Fruit fly (Drosophila melanogaster): Measurements from ENCODE around the gene MTPAP.

Gene MTPAP

dm6 chrX:1370104-1370802 is 21.1 kb upstream of the MTPAP start, which contains the start of gene ssx:
TSS of gene ssx (plus strand) at chrX:1370580.
- no peak for TF ChIP-seq CG8478 (optimal IDR thresholded peaks at IDR 0.05)
- TF ChIP-seq CTCF (optimal IDR thresholded peaks at IDR 0.05): peak in 1 of 2 experiments; percentile 20

DNA sequence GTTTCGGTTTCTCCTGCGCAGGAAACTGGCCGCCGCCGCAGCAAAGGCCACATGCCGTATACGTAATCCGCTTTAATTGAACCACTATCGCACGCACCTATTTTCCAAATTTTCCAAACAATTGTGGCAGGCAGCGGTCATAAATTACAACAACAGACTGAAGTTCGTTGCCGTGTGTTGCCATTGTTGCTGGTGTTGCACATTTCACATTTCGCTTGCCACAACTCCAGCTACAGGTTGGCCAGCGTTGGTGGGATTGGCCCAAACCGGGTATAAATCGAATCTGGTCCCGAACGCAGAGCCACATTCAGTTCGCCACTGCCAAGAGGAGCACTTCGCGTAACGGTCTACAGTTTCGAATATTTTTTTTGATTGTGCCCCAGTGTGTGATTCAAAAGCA is 19.8 kb upstream of the MTPAP start, which contains the start of gene CG14770:
Gene CG14770, plus strand, starts transcription at position 301 of the 400 bp plus-strand sequence.
- no peak for TF ChIP-seq CG8478 (optimal IDR thresholded peaks at IDR 0.05)
- no peak for TF ChIP-seq CTCF (optimal IDR thresholded peaks at IDR 0.05)

dm6 chrX:1357501-1357900 is 8.3 kb upstream of the MTPAP start, which contains the start of gene png:
TSS of gene png (minus strand) at chrX:1357601.
- TF ChIP-seq CTCF (optimal IDR thresholded peaks at IDR 0.05) (peak in 1 of 2 experiments; percentile 31), CG8478 (optimal IDR thresholded peaks at IDR 0.05) (no peak)

DNA sequence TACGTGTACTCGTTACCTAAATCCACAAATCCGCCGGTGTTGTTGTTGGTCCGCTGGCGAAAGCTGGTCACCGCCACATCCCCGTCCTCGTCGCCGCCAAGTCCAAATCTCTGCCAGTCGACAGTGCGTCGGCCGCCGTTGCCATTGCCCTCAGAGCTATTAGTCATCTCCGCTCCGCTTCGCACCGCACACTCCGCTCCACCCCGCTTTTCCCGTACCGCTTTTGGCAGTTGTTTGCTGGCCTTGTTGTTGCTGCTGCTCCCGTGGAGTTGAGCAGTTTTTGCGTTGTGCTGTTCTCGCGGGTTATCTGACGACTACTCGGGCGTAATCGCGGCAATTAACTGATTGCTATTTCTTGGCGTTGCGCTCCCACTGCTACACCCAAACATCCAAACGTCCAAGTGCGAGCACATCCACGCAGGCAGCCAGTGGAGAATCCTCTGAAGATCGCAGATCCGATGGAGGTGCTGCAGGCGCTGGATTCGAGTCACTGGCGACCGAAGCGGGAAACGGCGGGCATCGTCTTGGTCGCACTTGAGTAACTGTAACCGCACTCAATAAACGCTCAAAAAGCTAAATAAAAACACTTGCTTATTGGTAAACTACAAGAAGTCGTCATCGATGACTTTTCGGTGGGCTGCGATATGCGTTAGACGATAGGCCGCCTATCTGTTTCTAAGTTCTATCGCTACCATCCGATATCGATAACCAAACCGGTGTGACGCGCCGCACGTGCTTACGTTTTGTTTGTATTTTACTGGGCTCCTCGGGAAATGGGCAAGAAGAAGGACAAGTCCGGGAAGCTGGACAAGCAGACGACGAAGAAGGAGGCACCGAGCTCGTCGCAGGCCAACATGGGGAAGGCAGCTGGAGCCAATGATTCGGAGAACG is 4.4 kb upstream of the MTPAP start, which contains the start of the genes CG12773 and CG11417:
Gene CG12773, minus strand, starts transcription at position 660 of the 891 bp plus-strand sequence.
Gene CG11417, plus strand, starts transcription at position 693 of the 891 bp plus-strand sequence.
- no peak for TF ChIP-seq CTCF (optimal IDR thresholded peaks at IDR 0.05)

DNA sequence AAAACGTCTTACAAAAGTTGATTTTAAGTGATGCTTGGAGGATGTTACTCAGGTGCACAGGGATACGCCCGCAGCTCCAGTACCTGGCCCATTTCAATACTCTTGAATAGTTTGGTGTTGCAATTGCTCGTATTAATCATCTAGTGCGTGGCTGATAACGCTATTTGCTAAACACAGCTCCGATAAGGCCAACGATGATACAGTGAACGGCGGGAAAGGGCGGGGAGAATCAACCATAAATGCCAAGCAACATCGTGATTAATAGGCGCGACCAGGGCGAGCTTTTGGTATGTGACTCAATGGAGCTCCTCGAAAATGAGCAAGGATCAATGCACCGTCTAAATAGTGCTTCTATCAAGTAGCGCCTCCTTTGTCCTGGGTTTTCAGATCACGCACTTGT is 2.3 kb downstream of the MTPAP start:
- no peak for TF ChIP-seq CTCF (optimal IDR thresholded peaks at IDR 0.05)
- TF ChIP-seq CG8478 (optimal IDR thresholded peaks at IDR 0.05): no peak

dm6 chrX:1346256-1346655 is 2.9 kb downstream of the MTPAP start, which contains the start of gene Tsp2A:
TSS of gene Tsp2A (plus strand) at chrX:1346553.
- TF ChIP-seq CG8478 (optimal IDR thresholded peaks at IDR 0.05) (no peak), CTCF (optimal IDR thresholded peaks at IDR 0.05) (no peak)

DNA sequence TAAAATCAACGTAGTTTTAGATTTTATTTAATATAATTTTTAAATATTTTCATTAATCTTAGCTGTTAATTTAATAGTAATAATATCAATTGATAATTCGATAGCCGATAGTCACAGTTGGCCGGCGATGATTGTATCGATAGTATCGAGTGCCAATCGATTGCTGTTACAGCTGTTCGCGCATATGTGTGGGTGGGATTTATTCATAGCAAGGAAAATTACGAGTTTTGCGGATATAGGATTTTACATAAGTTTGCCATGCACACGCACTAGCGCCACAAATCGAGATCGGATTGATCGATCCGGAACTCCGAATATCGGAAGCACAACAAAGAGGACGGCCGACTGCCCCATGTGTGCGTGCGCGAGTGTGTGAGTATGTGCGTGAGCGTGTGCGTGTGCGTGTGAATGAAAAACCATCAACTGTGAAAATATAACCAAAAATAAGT is 7.2 kb downstream of the MTPAP start, which contains the start of gene Naa30A:
Gene Naa30A, plus strand, starts transcription at position 163 of the 449 bp plus-strand sequence.
- TF ChIP-seq CTCF (optimal IDR thresholded peaks at IDR 0.05) (no peak), CG8478 (optimal IDR thresholded peaks at IDR 0.05) (no peak)

dm6 chrX:1341528-1341927 is 7.6 kb downstream of the MTPAP start, which contains the start of gene CG11409:
TSS of gene CG11409 (minus strand) at chrX:1341587.
- TF ChIP-seq CTCF (optimal IDR thresholded peaks at IDR 0.05) (no peak), CG8478 (optimal IDR thresholded peaks at IDR 0.05) (no peak)

dm6 chrX:1337998-1338397 is 11.2 kb downstream of the MTPAP start:
- TF ChIP-seq CTCF (optimal IDR thresholded peaks at IDR 0.05) (no peak), CG8478 (optimal IDR thresholded peaks at IDR 0.05) (no peak)

DNA sequence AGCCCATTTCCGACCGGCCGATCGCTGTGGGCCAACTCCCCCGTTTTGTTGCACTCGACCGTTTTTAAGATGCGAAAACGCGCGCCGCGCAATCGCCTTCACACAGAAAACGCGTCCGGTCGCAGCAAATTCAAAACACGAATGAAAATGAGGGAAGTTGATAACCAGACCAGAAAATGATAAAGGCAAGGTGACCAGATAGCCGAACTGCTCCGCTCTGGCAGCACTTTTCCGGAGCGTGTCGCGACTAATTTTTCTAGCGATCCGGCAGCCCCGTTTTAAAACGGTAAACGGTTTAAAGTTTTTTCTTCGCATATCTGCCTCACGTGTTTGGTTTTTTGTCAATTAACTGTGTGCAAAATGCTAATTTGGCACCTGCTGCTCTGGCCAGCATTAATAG is 26.9 kb downstream of the MTPAP start, which contains the start of gene DAAM:
Gene DAAM, minus strand, starts transcription at position 149 of the 400 bp plus-strand sequence.
- TF ChIP-seq CG8478 (optimal IDR thresholded peaks at IDR 0.05): no peak
- peak; percentile 71 to 73 for TF ChIP-seq CTCF (optimal IDR thresholded peaks at IDR 0.05)

DNA sequence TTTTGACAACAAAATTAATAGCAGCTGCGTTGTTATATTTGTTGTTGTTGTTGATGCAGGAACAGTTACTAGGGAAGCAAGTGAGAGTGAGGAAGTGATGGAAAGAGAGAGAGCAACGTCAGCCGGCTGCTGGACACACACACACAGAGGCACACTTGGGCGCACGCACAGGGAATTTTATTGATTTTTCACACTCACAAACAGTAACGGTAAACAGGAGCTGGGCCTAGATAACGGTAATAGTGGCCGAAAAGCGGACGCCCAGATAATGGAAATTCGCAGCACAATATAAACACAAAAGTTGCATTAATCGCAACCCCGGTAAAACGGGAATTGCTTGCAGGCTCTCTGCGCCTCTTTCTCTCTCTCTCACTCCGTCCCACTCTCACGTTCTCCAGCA is 27.5 kb downstream of the MTPAP start:
- TF ChIP-seq CG8478 (optimal IDR thresholded peaks at IDR 0.05) (no peak), CTCF (optimal IDR thresholded peaks at IDR 0.05) (no peak)

- no peak for TF ChIP-seq CG8478 (optimal IDR thresholded peaks at IDR 0.05)
- no peak for TF ChIP-seq CTCF (optimal IDR thresholded peaks at IDR 0.05)
Observed at dm6 chrX:1321043-1321442, 28.1 kb downstream of the MTPAP start.

dm6 chrX:1320144-1320981 is 28.8 kb downstream of the MTPAP start:
- TF ChIP-seq CTCF (optimal IDR thresholded peaks at IDR 0.05) (no peak), CG8478 (optimal IDR thresholded peaks at IDR 0.05) (no peak)

dm6 chrX:1312510-1312909 is 36.6 kb downstream of the MTPAP start:
- no peak for TF ChIP-seq CTCF (optimal IDR thresholded peaks at IDR 0.05)
- TF ChIP-seq CG8478 (optimal IDR thresholded peaks at IDR 0.05): no peak
